Worm (Caenorhabditis elegans) whole organism, L4 larva: ENCODE measurements around the gene ncs-1.

Experiments
- F37D6.2 ChIP-seq: sonication (generic microtip); optimal IDR thresholded peaks from 2 replicates; lab custom pipeline; 2016; ENCODE audit warnings: mild to moderate bottlenecking, missing genetic modification characterization, missing compliant biosample characterization
- F44E2.7 ChIP-seq: fragments of 200-800 bp; sonication (Bioruptor generic); IDR thresholded peaks from 2 replicates; pipeline ENCODE4 v2.1.2; 2022; ENCODE audit warnings: missing genetic modification characterization, missing compliant biosample characterization
- F49E8.2 ChIP-seq: sonication (generic microtip); optimal IDR thresholded peaks from 2 replicates; lab custom pipeline; 2016; ENCODE audit warnings: missing compliant biosample characterization, mild to moderate bottlenecking, missing genetic modification characterization, borderline replicate concordance
- Y48G9A.11 ChIP-seq: fragments of 200-800 bp; sonication (Bioruptor generic); IDR thresholded peaks from 2 replicates; pipeline ENCODE4 v1.3.6; 2022; ENCODE audit warnings: missing genetic modification reagents, missing genetic modification characterization, missing compliant biosample characterization
- ZK546.5 ChIP-seq, 2 experiments: sonication (generic microtip); optimal IDR thresholded peaks; 2 replicates each; lab custom pipeline; 2017; ENCODE audit warnings: missing biosample characterization in 2 of 2, missing genetic modification characterization in 2 of 2
- aly-2 ChIP-seq: sonication (generic microtip); optimal IDR thresholded peaks from 2 replicates; lab custom pipeline; 2018; ENCODE audit warnings: missing biosample characterization, missing genetic modification characterization
- arid-1 ChIP-seq: fragments of 200-800 bp; sonication (Bioruptor generic); conservative IDR thresholded peaks from 2 replicates; pipeline ENCODE4 v1.3.6; 2022; ENCODE audit warnings: missing genetic modification reagents, missing genetic modification characterization, missing compliant biosample characterization
- ceh-62 ChIP-seq: sonication (generic microtip); optimal IDR thresholded peaks from 2 replicates; lab custom pipeline; 2017; ENCODE audit warnings: missing biosample characterization, missing genetic modification characterization
- ces-1 ChIP-seq: fragments of 150-350 bp; sonication (generic microtip); optimal IDR thresholded peaks from 4 replicates; lab custom pipeline; 2014; ENCODE audit warnings: missing biosample characterization, missing genetic modification reagents, missing genetic modification characterization
- ctbp-1 ChIP-seq: fragments of 200-800 bp; sonication (Bioruptor generic); IDR thresholded peaks from 2 replicates; pipeline ENCODE4 v1.3.6; 2022; ENCODE audit warnings: missing genetic modification reagents, missing genetic modification characterization, missing compliant biosample characterization
- daf-16 ChIP-seq, 3 experiments: sonication (generic microtip); optimal IDR thresholded peaks; 2 replicates each; lab custom pipeline; 2016 to 2017; ENCODE audit warnings: missing genetic modification characterization in 3 of 3, missing genetic modification reagents in 3 of 3, mild to moderate bottlenecking in 2 of 3, missing compliant biosample characterization in 2 of 3, missing biosample characterization in 1 of 3, moderate library complexity in 1 of 3
- dmd-6 ChIP-seq: fragments of 200-800 bp; sonication (Bioruptor generic); IDR thresholded peaks from 2 replicates; pipeline ENCODE4 v1.3.6; 2022; ENCODE audit warnings: missing genetic modification reagents, missing genetic modification characterization, missing compliant biosample characterization
- dpl-1 ChIP-seq: fragments of 150-350 bp; optimal IDR thresholded peaks from 2 replicates; lab custom pipeline; 2014; ENCODE audit warnings: missing biosample characterization, missing genetic modification reagents, missing genetic modification characterization
- duxl-1 ChIP-seq: sonication (generic microtip); optimal IDR thresholded peaks from 2 replicates; lab custom pipeline; 2016; ENCODE audit warnings: mild to moderate bottlenecking, missing genetic modification characterization, moderate library complexity, missing compliant biosample characterization; ENCODE audit not compliant: poor library complexity
- dve-1 ChIP-seq: sonication (generic microtip); optimal IDR thresholded peaks from 2 replicates; lab custom pipeline; 2017; ENCODE audit warnings: antibody characterized with exemption, mild to moderate bottlenecking, missing genetic modification characterization, missing compliant biosample characterization; ENCODE audit not compliant: insufficient read depth
- egl-27 ChIP-seq: sonication (generic microtip); optimal IDR thresholded peaks from 3 replicates; lab custom pipeline; 2017; ENCODE audit warnings: missing biosample characterization, missing genetic modification reagents, missing genetic modification characterization
- hif-1 ChIP-seq, 2 experiments: sonication (generic microtip); optimal IDR thresholded peaks; 2 replicates each; lab custom pipeline; 2016 to 2017; ENCODE audit warnings: missing compliant biosample characterization in 2 of 2, missing genetic modification characterization in 2 of 2, missing genetic modification reagents in 2 of 2, missing genotype in 2 of 2, mild to moderate bottlenecking in 1 of 2
- hmg-1.1 ChIP-seq: fragments of 200-800 bp; sonication (Bioruptor generic); IDR thresholded peaks from 2 replicates; pipeline ENCODE4 v1.3.6; 2022; ENCODE audit warnings: missing genetic modification reagents, missing genetic modification characterization, missing compliant biosample characterization
- lin-1 ChIP-seq: fragments of 200-800 bp; sonication (Bioruptor generic); IDR thresholded peaks from 2 replicates; pipeline ENCODE4 v1.3.6; 2022; ENCODE audit warnings: missing genetic modification reagents, missing genetic modification characterization, missing compliant biosample characterization
- lin-29 ChIP-seq: fragments of 200-800 bp; sonication (Bioruptor generic); IDR thresholded peaks from 2 replicates; pipeline ENCODE4 v1.3.6; 2022; ENCODE audit warnings: missing genetic modification reagents, missing genetic modification characterization, missing compliant biosample characterization
- lin-39 ChIP-seq: fragments of 150-350 bp; optimal IDR thresholded peaks from 2 replicates; lab custom pipeline; 2014; ENCODE audit warnings: missing biosample characterization, missing genetic modification reagents, missing genetic modification characterization
- lir-3 ChIP-seq: sonication (generic microtip); optimal IDR thresholded peaks from 2 replicates; lab custom pipeline; 2016; ENCODE audit warnings: mild to moderate bottlenecking, missing genetic modification characterization, missing compliant biosample characterization
- lsy-2 ChIP-seq, 2 experiments: fragments of 150-350 bp in 1 of 2; sonication (generic microtip) in 1 of 2; optimal IDR thresholded peaks; 2 replicates each; lab custom pipeline; 2014 to 2017; ENCODE audit warnings: missing biosample characterization in 2 of 2, missing genetic modification characterization in 2 of 2
- madf-5 ChIP-seq, 2 experiments: fragments of 200-800 bp; sonication (Bioruptor generic); IDR thresholded peaks; 2 replicates each; pipeline ENCODE4 v1.3.6; 2022; ENCODE audit warnings: missing compliant biosample characterization in 2 of 2, missing genetic modification characterization in 2 of 2
- mdl-1 ChIP-seq, 2 experiments: fragments of 150-350 bp in 1 of 2; sonication (generic microtip) in 1 of 2; optimal IDR thresholded peaks; 2 replicates each; lab custom pipeline; 2014 to 2017; ENCODE audit warnings: missing biosample characterization in 2 of 2, missing genetic modification characterization in 2 of 2
- mdt-29 ChIP-seq: fragments of 200-800 bp; sonication (Bioruptor generic); IDR thresholded peaks from 2 replicates; pipeline ENCODE4 v1.3.6; 2022; ENCODE audit warnings: missing genetic modification reagents, missing genetic modification characterization, missing compliant biosample characterization
- mes-2 ChIP-seq: sonication (generic microtip); optimal IDR thresholded peaks from 2 replicates; lab custom pipeline; 2016; ENCODE audit warnings: missing genotype, mild to moderate bottlenecking, missing genetic modification characterization, missing compliant biosample characterization; ENCODE audit not compliant: poor library complexity, severe bottlenecking
- mxl-3 ChIP-seq: fragments of 200-800 bp; sonication (Bioruptor generic); optimal IDR thresholded peaks from 2 replicates; lab custom pipeline; 2018; ENCODE audit warnings: mild to moderate bottlenecking, missing genetic modification characterization, missing compliant biosample characterization
- nhr-102 ChIP-seq: sonication (generic microtip); optimal IDR thresholded peaks from 2 replicates; lab custom pipeline; 2016; ENCODE audit warnings: mild to moderate bottlenecking, missing genetic modification characterization, moderate library complexity, missing compliant biosample characterization
- nhr-111 ChIP-seq: fragments of 200-800 bp; sonication (Bioruptor generic); optimal IDR thresholded peaks from 2 replicates; lab custom pipeline; 2018; ENCODE audit warnings: mild to moderate bottlenecking, missing genetic modification characterization, missing compliant biosample characterization
- nhr-25 ChIP-seq: sonication (generic microtip); optimal IDR thresholded peaks from 2 replicates; lab custom pipeline; 2017; ENCODE audit warnings: missing genetic modification characterization, mild to moderate bottlenecking, missing compliant biosample characterization, antibody characterized with exemption, moderate library complexity, borderline replicate concordance; ENCODE audit not compliant: insufficient read depth
- nhr-41 ChIP-seq: fragments of 200-800 bp; sonication (Bioruptor generic); IDR thresholded peaks from 2 replicates; pipeline ENCODE4 v1.3.6; 2022; ENCODE audit warnings: missing genetic modification reagents, missing genetic modification characterization, missing compliant biosample characterization
- nhr-48 ChIP-seq: sonication (generic microtip); optimal IDR thresholded peaks from 2 replicates; lab custom pipeline; 2016; ENCODE audit warnings: mild to moderate bottlenecking, missing genetic modification characterization, missing compliant biosample characterization
- nhr-6 ChIP-seq: fragments of 150-350 bp; optimal IDR thresholded peaks from 2 replicates; lab custom pipeline; 2014; ENCODE audit warnings: missing biosample characterization, missing genetic modification characterization
- nhr-77 ChIP-seq: fragments of 150-350 bp; optimal IDR thresholded peaks from 2 replicates; lab custom pipeline; 2014; ENCODE audit warnings: missing biosample characterization, missing genetic modification characterization
- pqm-1 ChIP-seq: sonication (generic microtip); optimal IDR thresholded peaks from 2 replicates; lab custom pipeline; 2017; ENCODE audit warnings: missing biosample characterization, missing genetic modification characterization
- saeg-2 ChIP-seq: fragments of 200-800 bp; sonication (Bioruptor generic); IDR thresholded peaks from 2 replicates; pipeline ENCODE4 v1.3.6; 2022; ENCODE audit warnings: missing genetic modification reagents, missing genetic modification characterization, missing compliant biosample characterization
- sdz-12 ChIP-seq: fragments of 200-800 bp; sonication (Bioruptor generic); optimal IDR thresholded peaks from 2 replicates; lab custom pipeline; 2018; ENCODE audit warnings: mild to moderate bottlenecking, missing genetic modification characterization, missing compliant biosample characterization
- spr-3 ChIP-seq: fragments of 200-800 bp; sonication (Bioruptor generic); optimal IDR thresholded peaks from 2 replicates; lab custom pipeline; 2018; ENCODE audit warnings: mild to moderate bottlenecking, missing genetic modification characterization, missing compliant biosample characterization
- tag-97 ChIP-seq: fragments of 200-800 bp; sonication (Bioruptor generic); IDR thresholded peaks from 2 replicates; pipeline ENCODE4 v1.3.6; 2022; ENCODE audit warnings: missing genetic modification characterization, missing compliant biosample characterization
- tra-1 ChIP-seq: fragments of 200-800 bp; sonication (Bioruptor generic); IDR thresholded peaks from 2 replicates; pipeline ENCODE4 v1.3.6; 2022; ENCODE audit warnings: missing genetic modification reagents, missing genetic modification characterization, missing compliant biosample characterization
- unc-39 ChIP-seq: sonication (generic microtip); optimal IDR thresholded peaks from 2 replicates; lab custom pipeline; 2017; ENCODE audit warnings: missing biosample characterization, missing genetic modification characterization
- unc-62 ChIP-seq, 3 experiments: fragments of 150-350 bp in 1 of 3; sonication (generic microtip); optimal IDR thresholded peaks in 2 of 3; peaks in 1 of 3; 1 replicate in 1 of 3; 2 replicates in 2 of 3; lab custom pipeline; 2014 to 2017; ENCODE audit warnings: missing biosample characterization in 3 of 3, missing genetic modification characterization in 3 of 3, missing genetic modification reagents in 3 of 3, missing genotype in 1 of 3
- vab-7 ChIP-seq: fragments of 200-800 bp; sonication (Bioruptor generic); IDR thresholded peaks from 2 replicates; pipeline ENCODE4 v1.3.6; 2022; ENCODE audit warnings: missing genetic modification reagents, missing genetic modification characterization, missing compliant biosample characterization
- zip-11 ChIP-seq: fragments of 200-800 bp; sonication (Bioruptor generic); IDR thresholded peaks from 2 replicates; pipeline ENCODE4 v1.3.6; 2022; ENCODE audit warnings: missing genetic modification characterization, missing compliant biosample characterization
- ztf-7 ChIP-seq: fragments of 150-350 bp; optimal IDR thresholded peaks from 2 replicates; lab custom pipeline; 2014; ENCODE audit warnings: missing biosample characterization, missing genetic modification characterization

The ncs-1 gene

ce11 chrX:1010627-1011452, 47.8 kb upstream of the ncs-1 start (continued):
- TF ChIP-seq Y48G9A.11 (no peak), duxl-1 (peak; percentile 63), lin-29 (GFP tag; lab: Robert Waterston, UW) (no peak), hmg-1.1 (GFP tag; lab: Robert Waterston, UW) (peak; percentile 43; the same call in 1 of the 2 replicates), lir-3 (tag; lab: Kevin White, UChicago) (no peak), arid-1 (GFP tag; lab: Robert Waterston, UW) (peak; percentile 47; the same call in 1 of the 2 replicates), ztf-7 (peak; percentile 51), daf-16 (GFP tag; optimal IDR thresholded peaks at IDR 0.05; lab: Kevin White, UChicago) (peak in 1 of 2 experiments; percentile 1), daf-16 (tag; optimal IDR thresholded peaks at IDR 0.05; lab: Kevin White, UChicago) (peak; percentile 92), vab-7 (GFP tag; lab: Robert Waterston, UW) (no peak), F49E8.2 (tag; lab: Kevin White, UChicago) (no peak), hif-1 (tag; optimal IDR thresholded peaks at IDR 0.05; lab: Kevin White, UChicago) (no peak), pqm-1 (tag; lab: Kevin White, UChicago) (peak; percentile 85), mxl-3 (GFP tag; lab: Kevin White, UChicago) (peak; percentile 15), ces-1 (GFP tag; lab: Kevin White, UChicago) (no peak), mdl-1 (tag; optimal IDR thresholded peaks at IDR 0.05; lab: Kevin White, UChicago) (peak in 1 of 2 experiments; percentile 41), dve-1 (tag; lab: Kevin White, UChicago) (peak; percentile 92), mes-2 (tag; lab: Kevin White, UChicago) (peak; percentile 63), nhr-111 (GFP tag; lab: Kevin White, UChicago) (no peak), nhr-48 (peak; percentile 62), unc-39 (tag; lab: Kevin White, UChicago) (no peak), mdt-29 (GFP tag; lab: Robert Waterston, UW) (peak; percentile 42; the same call in 1 of the 2 replicates), dmd-6 (GFP tag; lab: Robert Waterston, UW) (peak; percentile 85), tra-1 (GFP tag; lab: Robert Waterston, UW) (0 out of 2 replicates have a peak, but pooled peaks have one; percentile 25), madf-5 (GFP tag; IDR thresholded peaks at IDR 0.05; lab: Robert Waterston, UW) (0 out of 4 replicates have a peak, but pooled peaks of 1 of the 2 experiments have one; percentile 60), nhr-41 (GFP tag; lab: Robert Waterston, UW) (no peak), saeg-2 (GFP tag; lab: Robert Waterston, UW) (0 out of 2 replicates have a peak, but pooled peaks have one; percentile 38), nhr-77 (tag; lab: Kevin White, UChicago) (peak; percentile 70), dpl-1 (GFP tag; lab: Kevin White, UChicago) (no peak), unc-62 (GFP tag; optimal IDR thresholded peaks at IDR 0.05 in 1 of 2; lab: Kevin White, UChicago) (peak in 1 of 2 experiments; percentile 31), unc-62 (tag; optimal IDR thresholded peaks at IDR 0.05; lab: Kevin White, UChicago) (no peak), sdz-12 (GFP tag; lab: Kevin White, UChicago) (peak; percentile 22), zip-11 (GFP tag; lab: Robert Waterston, UW) (no peak), nhr-102 (tag; lab: Kevin White, UChicago) (peak; percentile 60), tag-97 (GFP tag; lab: Robert Waterston, UW) (no peak), nhr-25 (no peak), lsy-2 (tag; optimal IDR thresholded peaks at IDR 0.05; lab: Kevin White, UChicago) (peak in 1 of 2 experiments; percentile 28), lin-1 (peak; percentile 52; the same call in 1 of the 2 replicates), spr-3 (GFP tag; lab: Kevin White, UChicago) (peak; percentile 15), ctbp-1 (GFP tag; lab: Robert Waterston, UW) (0 out of 2 replicates have a peak, but pooled peaks have one; percentile 27), ZK546.5 (tag; optimal IDR thresholded peaks at IDR 0.05; lab: Kevin White, UChicago) (no peak), F44E2.7 (GFP tag; lab: Robert Waterston, UW) (no peak), F37D6.2 (tag; lab: Kevin White, UChicago) (no peak), aly-2 (tag; lab: Kevin White, UChicago) (no peak), lin-39 (tag; lab: Kevin White, UChicago) (no peak), egl-27 (tag; lab: Kevin White, UChicago) (no peak), ceh-62 (tag; lab: Kevin White, UChicago) (no peak), nhr-6 (tag; lab: Kevin White, UChicago) (peak; percentile 65)
